Worm (Caenorhabditis elegans) whole organism, L4 larva: Measurements from ENCODE around the gene nhr-124.

Experiments
- F10B5.3 ChIP-seq: sonication (generic microtip); optimal IDR thresholded peaks from 2 replicates; lab custom pipeline; 2016; ENCODE audit warnings: mild to moderate bottlenecking, missing genetic modification characterization, missing compliant biosample characterization
- ama-1 ChIP-seq: fragments of 150-350 bp; optimal IDR thresholded peaks from 2 replicates; lab custom pipeline; 2014; ENCODE audit warnings: inconsistent platforms, mixed read lengths
- dmd-8 ChIP-seq: fragments of 200-800 bp; sonication (Bioruptor generic); IDR thresholded peaks from 2 replicates; pipeline ENCODE4 v1.3.6; 2022; ENCODE audit warnings: missing genetic modification characterization, missing compliant biosample characterization
- egl-43 ChIP-seq: fragments of 200-800 bp; sonication (Bioruptor generic); IDR thresholded peaks from 2 replicates; pipeline ENCODE4 v1.3.6; 2022; ENCODE audit warnings: missing genetic modification reagents, missing genetic modification characterization, missing compliant biosample characterization
- lin-13 ChIP-seq: fragments of 150-350 bp; optimal IDR thresholded peaks from 2 replicates; lab custom pipeline; 2014; ENCODE audit warnings: missing biosample characterization, missing genetic modification reagents, missing genetic modification characterization
- mxl-2 ChIP-seq: fragments of 200-800 bp; sonication (Bioruptor generic); conservative IDR thresholded peaks from 2 replicates; pipeline ENCODE4 v1.3.6; 2022; ENCODE audit warnings: missing genetic modification reagents, missing genetic modification characterization, missing compliant biosample characterization
- nhr-48 ChIP-seq: sonication (generic microtip); optimal IDR thresholded peaks from 2 replicates; lab custom pipeline; 2016; ENCODE audit warnings: mild to moderate bottlenecking, missing genetic modification characterization, missing compliant biosample characterization
- pha-4 ChIP-seq, 2 experiments: fragments of 150-350 bp in 1 of 2; fragments of 200-800 bp in 1 of 2; sonication (Bioruptor generic) in 1 of 2; IDR thresholded peaks in 1 of 2; optimal IDR thresholded peaks in 1 of 2; 2 replicates each; pipeline versions ENCODE4 v1.3.6 to Lab custom; 2014 to 2022; ENCODE audit warnings: missing genetic modification characterization in 2 of 2, missing genetic modification reagents in 2 of 2, missing biosample characterization in 1 of 2, missing compliant biosample characterization in 1 of 2
- vab-7 ChIP-seq: fragments of 200-800 bp; sonication (Bioruptor generic); IDR thresholded peaks from 2 replicates; pipeline ENCODE4 v1.3.6; 2022; ENCODE audit warnings: missing genetic modification reagents, missing genetic modification characterization, missing compliant biosample characterization
- zfp-3 ChIP-seq: fragments of 200-800 bp; sonication (Bioruptor generic); conservative IDR thresholded peaks from 2 replicates; pipeline ENCODE4 v1.3.6; 2022; ENCODE audit warnings: missing genetic modification reagents, missing genetic modification characterization, missing compliant biosample characterization

DNA sequence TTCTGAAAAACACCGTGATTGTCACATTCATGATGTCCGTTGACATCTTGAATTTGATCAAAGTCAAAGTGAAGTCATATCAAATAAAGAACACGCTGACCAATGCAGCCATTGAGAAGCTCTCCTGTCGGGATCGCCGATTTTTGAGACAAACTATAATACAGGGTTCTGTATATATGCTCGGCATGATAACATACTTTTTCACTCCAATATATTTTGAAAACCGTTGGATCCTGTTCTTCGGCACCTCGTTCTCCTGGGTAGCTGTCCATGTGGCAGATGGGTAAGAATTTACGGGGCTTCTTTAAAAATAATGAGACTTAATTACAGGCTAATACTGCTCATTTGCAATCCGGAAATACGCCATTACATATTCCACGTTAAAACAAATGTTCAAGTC, 36.5 kb upstream of the nhr-124 start:
- TF ChIP-seq zfp-3 (no peak), nhr-48 (tag; lab: Kevin White, UChicago) (no peak), pha-4 (GFP tag; IDR thresholded peaks at IDR 0.05; lab: Robert Waterston, UW) (no peak), pha-4 (tag; optimal IDR thresholded peaks at IDR 0.05; lab: Kevin White, UChicago) (no peak), dmd-8 (GFP tag; lab: Robert Waterston, UW) (no peak), lin-13 (GFP tag; lab: Kevin White, UChicago) (no peak), mxl-2 (no peak), F10B5.3 (tag; lab: Kevin White, UChicago) (no peak), vab-7 (no peak), ama-1 (lab: Kevin White, UChicago) (no peak), egl-43 (no peak)
